Fruit fly (Drosophila melanogaster) whole organism, embryonic: ENCODE data around the gene CG7907.

Source experiments
- Atf-2 ChIP-seq: fragments of 200-800 bp; sonication (Bioruptor generic); optimal IDR thresholded peaks from 2 replicates; lab custom pipeline; 2016; ENCODE audit warnings: missing biosample characterization, missing genetic modification characterization
- CG10321 ChIP-seq: fragments of 200-800 bp; sonication (Bioruptor generic); IDR thresholded peaks from 2 replicates; pipeline ENCODE4 v1.3.6; 2022; ENCODE audit warnings: missing biosample characterization, missing genetic modification characterization
- CG10565 ChIP-seq: fragments of 200-800 bp; sonication (Bioruptor generic); optimal IDR thresholded peaks from 3 replicates; lab custom pipeline; 2016; ENCODE audit warnings: missing biosample characterization, mild to moderate bottlenecking, missing genetic modification characterization
- CG10654 ChIP-seq: fragments of 200-800 bp; sonication (Bioruptor generic); optimal IDR thresholded peaks from 2 replicates; lab custom pipeline; 2016; ENCODE audit warnings: missing biosample characterization, missing genetic modification characterization
- CG11093 ChIP-seq: fragments of 200-800 bp; sonication (Bioruptor generic); IDR thresholded peaks from 3 replicates; pipeline ENCODE4 v1.3.6; 2022; ENCODE audit warnings: missing biosample characterization, missing genetic modification characterization
- CG12071 ChIP-seq: fragments of 200-800 bp; sonication (Bioruptor generic); optimal IDR thresholded peaks from 3 replicates; lab custom pipeline; 2018; ENCODE audit warnings: missing biosample characterization, mild to moderate bottlenecking, missing genetic modification characterization
- CG12104 ChIP-seq: fragments of 200-800 bp; sonication (Bioruptor generic); optimal IDR thresholded peaks from 3 replicates; lab custom pipeline; 2016; ENCODE audit warnings: missing biosample characterization, missing genetic modification characterization
- CG12299 ChIP-seq: fragments of 200-800 bp; sonication (Bioruptor generic); optimal IDR thresholded peaks from 2 replicates; lab custom pipeline; 2018; ENCODE audit warnings: missing biosample characterization, mild to moderate bottlenecking, missing genetic modification characterization
- CG13894 ChIP-seq: fragments of 200-800 bp; sonication (Bioruptor generic); optimal IDR thresholded peaks from 3 replicates; lab custom pipeline; 2018; ENCODE audit warnings: missing biosample characterization, mild to moderate bottlenecking, missing genetic modification characterization, moderate library complexity
- CG14860 ChIP-seq: fragments of 200-800 bp; sonication (Bioruptor generic); IDR thresholded peaks from 3 replicates; pipeline ENCODE4 v1.3.6; 2022; ENCODE audit warnings: missing biosample characterization, missing genetic modification characterization; ENCODE audit not compliant: partially characterized antibody
- CG18262 ChIP-seq: fragments of 200-800 bp; optimal IDR thresholded peaks from 3 replicates; lab custom pipeline; 2019; ENCODE audit warnings: missing biosample characterization, mild to moderate bottlenecking, missing genetic modification characterization, moderate library complexity
- CG2875 ChIP-seq: fragments of 200-800 bp; sonication (Bioruptor generic); optimal IDR thresholded peaks from 2 replicates; lab custom pipeline; 2017; ENCODE audit warnings: missing biosample characterization, mild to moderate bottlenecking, missing genetic modification characterization, missing genetic modification reagents
- CG32772 ChIP-seq: fragments of 200-800 bp; sonication (Bioruptor generic); IDR thresholded peaks from 2 replicates; pipeline ENCODE4 v1.3.6; 2022; ENCODE audit warnings: missing biosample characterization, missing genetic modification characterization
- CG34376 ChIP-seq: fragments of 200-800 bp; sonication (Bioruptor generic); optimal IDR thresholded peaks from 2 replicates; lab custom pipeline; 2018; ENCODE audit warnings: missing biosample characterization, mild to moderate bottlenecking, missing genetic modification characterization
- CG6791 ChIP-seq: fragments of 200-800 bp; sonication (Bioruptor generic); IDR thresholded peaks from 3 replicates; pipeline ENCODE4 v1.3.6; 2022; ENCODE audit warnings: missing biosample characterization, missing genetic modification characterization; ENCODE audit not compliant: partially characterized antibody
- CG6813 ChIP-seq: fragments of 200-800 bp; sonication (Bioruptor generic); optimal IDR thresholded peaks from 2 replicates; lab custom pipeline; 2017; ENCODE audit warnings: missing biosample characterization, missing genetic modification characterization, mild to moderate bottlenecking, moderate library complexity, missing genetic modification reagents
- CG8089 ChIP-seq: fragments of 200-800 bp; sonication (Bioruptor generic); optimal IDR thresholded peaks from 3 replicates; lab custom pipeline; 2016; ENCODE audit warnings: missing biosample characterization, missing genetic modification characterization
- CG8359 ChIP-seq: fragments of 200-800 bp; sonication (Bioruptor generic); optimal IDR thresholded peaks from 2 replicates; lab custom pipeline; 2017; ENCODE audit warnings: missing biosample characterization, mild to moderate bottlenecking, missing genetic modification characterization, borderline replicate concordance
- CG9437 ChIP-seq: fragments of 200-800 bp; sonication (Bioruptor generic); optimal IDR thresholded peaks from 2 replicates; lab custom pipeline; 2018; ENCODE audit warnings: missing biosample characterization, mild to moderate bottlenecking, missing genetic modification characterization
- D19B ChIP-seq: fragments of 200-800 bp; sonication (Bioruptor generic); optimal IDR thresholded peaks from 2 replicates; lab custom pipeline; 2017; ENCODE audit warnings: missing biosample characterization, mild to moderate bottlenecking, missing genetic modification characterization
- Elba2 ChIP-seq: fragments of 200-800 bp; sonication (Bioruptor generic); optimal IDR thresholded peaks from 3 replicates; lab custom pipeline; 2016; ENCODE audit warnings: missing biosample characterization, missing genetic modification characterization
- H15 ChIP-seq: fragments of 200-800 bp; sonication (Bioruptor generic); IDR thresholded peaks from 3 replicates; pipeline ENCODE4 v1.3.6; 2022; ENCODE audit warnings: missing biosample characterization, missing genetic modification characterization
- HmgD ChIP-seq: fragments of 200-800 bp; sonication (Bioruptor generic); optimal IDR thresholded peaks from 3 replicates; lab custom pipeline; 2016; ENCODE audit warnings: missing biosample characterization, missing genetic modification characterization
- Hr39 ChIP-seq: fragments of >200 bp; optimal IDR thresholded peaks from 2 replicates; lab custom pipeline; 2017
- Kr ChIP-seq: fragments of 200-800 bp; sonication (Bioruptor generic); optimal IDR thresholded peaks from 2 replicates; lab custom pipeline; 2017; ENCODE audit warnings: missing biosample characterization, mild to moderate bottlenecking, missing genetic modification characterization
- Med ChIP-seq: fragments of 200-800 bp; sonication (Bioruptor generic); peaks from one replicate; lab custom pipeline; 2016; ENCODE audit warnings: missing biosample characterization, missing genetic modification characterization, mild to moderate bottlenecking, inconsistent platforms, moderate library complexity
- NC2β ChIP-seq: fragments of 200-800 bp; sonication (Bioruptor generic); optimal IDR thresholded peaks from 2 replicates; lab custom pipeline; 2016; ENCODE audit warnings: missing biosample characterization, missing genetic modification characterization
- PHDP ChIP-seq: fragments of 200-800 bp; sonication (Bioruptor generic); optimal IDR thresholded peaks from 3 replicates; lab custom pipeline; 2018; ENCODE audit warnings: missing biosample characterization, mild to moderate bottlenecking, missing genetic modification characterization, moderate library complexity
- Sin3A ChIP-seq: fragments of >200 bp; optimal IDR thresholded peaks from 2 replicates; lab custom pipeline; 2018
- Six4 ChIP-seq: fragments of 200-800 bp; sonication (Bioruptor generic); optimal IDR thresholded peaks from 2 replicates; lab custom pipeline; 2016; ENCODE audit warnings: missing biosample characterization, missing genetic modification characterization
- Xrp1 ChIP-seq: fragments of 200-800 bp; sonication (Bioruptor generic); IDR thresholded peaks from 2 replicates; pipeline ENCODE4 v1.3.6; 2022; ENCODE audit warnings: missing biosample characterization, missing genetic modification characterization
- abd-A ChIP-seq: fragments of 200-800 bp; sonication (Bioruptor generic); optimal IDR thresholded peaks from 3 replicates; lab custom pipeline; 2019; ENCODE audit warnings: missing biosample characterization, mild to moderate bottlenecking, missing genetic modification characterization, moderate library complexity
- az2 ChIP-seq: fragments of 200-800 bp; sonication (Bioruptor generic); optimal IDR thresholded peaks from 3 replicates; lab custom pipeline; 2016; ENCODE audit warnings: missing biosample characterization, missing genetic modification characterization
- caup ChIP-seq: fragments of 200-800 bp; sonication (Bioruptor generic); optimal IDR thresholded peaks from 3 replicates; lab custom pipeline; 2017; ENCODE audit warnings: missing biosample characterization, mild to moderate bottlenecking, missing genetic modification characterization, moderate library complexity; ENCODE audit not compliant: severe bottlenecking
- corto ChIP-seq: fragments of 200-800 bp; sonication (Bioruptor generic); optimal IDR thresholded peaks from 2 replicates; lab custom pipeline; 2016; ENCODE audit warnings: missing biosample characterization, mild to moderate bottlenecking, missing genetic modification characterization, moderate library complexity
- dmrt11E ChIP-seq: fragments of 200-800 bp; sonication (Bioruptor generic); optimal IDR thresholded peaks from 3 replicates; lab custom pipeline; 2018; ENCODE audit warnings: missing biosample characterization, mild to moderate bottlenecking, missing genetic modification characterization, moderate library complexity
- dysf ChIP-seq: fragments of 200-800 bp; sonication (Bioruptor generic); IDR thresholded peaks from 3 replicates; pipeline ENCODE4 v1.3.6; 2022; ENCODE audit warnings: missing biosample characterization, missing genetic modification characterization
- ems ChIP-seq: fragments of 200-800 bp; sonication (Bioruptor generic); optimal IDR thresholded peaks from 3 replicates; lab custom pipeline; 2016; ENCODE audit warnings: missing biosample characterization, missing genetic modification characterization
- gcm2 ChIP-seq: fragments of 200-800 bp; sonication (Bioruptor generic); optimal IDR thresholded peaks from 2 replicates; lab custom pipeline; 2016; ENCODE audit warnings: missing biosample characterization, missing genetic modification characterization
- gsb-n ChIP-seq: fragments of 200-800 bp; sonication (Bioruptor generic); optimal IDR thresholded peaks from 3 replicates; lab custom pipeline; 2018; ENCODE audit warnings: missing biosample characterization, mild to moderate bottlenecking, missing genetic modification characterization
- her ChIP-seq: fragments of 200-800 bp; sonication (Bioruptor generic); optimal IDR thresholded peaks from 2 replicates; lab custom pipeline; 2016; ENCODE audit warnings: missing biosample characterization, missing genetic modification characterization
- klu ChIP-seq: fragments of 200-800 bp; sonication (Bioruptor generic); IDR thresholded peaks from 2 replicates; pipeline ENCODE4 v1.3.6; 2022; ENCODE audit warnings: missing biosample characterization, missing genetic modification characterization
- org-1 ChIP-seq: fragments of 200-800 bp; sonication (Bioruptor generic); optimal IDR thresholded peaks from 2 replicates; lab custom pipeline; 2017; ENCODE audit warnings: missing biosample characterization, missing genetic modification characterization
- pzg ChIP-seq: fragments of 200-800 bp; sonication (Bioruptor generic); optimal IDR thresholded peaks from 3 replicates; lab custom pipeline; 2018; ENCODE audit warnings: missing biosample characterization, mild to moderate bottlenecking, missing genetic modification characterization, moderate library complexity
- shn ChIP-seq: fragments of 200-800 bp; sonication (Bioruptor generic); optimal IDR thresholded peaks from 3 replicates; lab custom pipeline; 2016; ENCODE audit warnings: missing biosample characterization, missing genetic modification characterization
- sima ChIP-seq: fragments of 200-800 bp; sonication (Bioruptor generic); optimal IDR thresholded peaks from 2 replicates; lab custom pipeline; 2016; ENCODE audit warnings: missing biosample characterization, missing genetic modification characterization
- sisA ChIP-seq: fragments of 200-800 bp; sonication (Bioruptor generic); IDR thresholded peaks from 2 replicates; pipeline ENCODE4 v1.3.6; 2022; ENCODE audit warnings: missing biosample characterization, missing genetic modification characterization
- slbo ChIP-seq: fragments of 200-800 bp; sonication (Bioruptor generic); IDR thresholded peaks from 2 replicates; pipeline ENCODE4 v1.3.6; 2022; ENCODE audit warnings: missing biosample characterization, missing genetic modification characterization
- slp2 ChIP-seq: fragments of 200-800 bp; sonication (Bioruptor generic); optimal IDR thresholded peaks from 2 replicates; lab custom pipeline; 2016; ENCODE audit warnings: missing biosample characterization, missing genetic modification characterization
- so ChIP-seq: fragments of 200-800 bp; sonication (Bioruptor generic); IDR thresholded peaks from 3 replicates; pipeline ENCODE4 v1.3.6; 2022; ENCODE audit warnings: missing biosample characterization, missing genetic modification characterization
- sqz ChIP-seq: fragments of 200-800 bp; sonication (Bioruptor generic); optimal IDR thresholded peaks from 3 replicates; lab custom pipeline; 2018; ENCODE audit warnings: missing biosample characterization, mild to moderate bottlenecking, missing genetic modification characterization
- sr ChIP-seq: fragments of 200-800 bp; sonication (Bioruptor generic); IDR thresholded peaks from 3 replicates; pipeline ENCODE4 v1.3.6; 2022; ENCODE audit warnings: missing biosample characterization, missing genetic modification characterization
- yki ChIP-seq: fragments of >200 bp; optimal IDR thresholded peaks from 3 replicates; lab custom pipeline; 2018

CG7907 gene

DNA sequence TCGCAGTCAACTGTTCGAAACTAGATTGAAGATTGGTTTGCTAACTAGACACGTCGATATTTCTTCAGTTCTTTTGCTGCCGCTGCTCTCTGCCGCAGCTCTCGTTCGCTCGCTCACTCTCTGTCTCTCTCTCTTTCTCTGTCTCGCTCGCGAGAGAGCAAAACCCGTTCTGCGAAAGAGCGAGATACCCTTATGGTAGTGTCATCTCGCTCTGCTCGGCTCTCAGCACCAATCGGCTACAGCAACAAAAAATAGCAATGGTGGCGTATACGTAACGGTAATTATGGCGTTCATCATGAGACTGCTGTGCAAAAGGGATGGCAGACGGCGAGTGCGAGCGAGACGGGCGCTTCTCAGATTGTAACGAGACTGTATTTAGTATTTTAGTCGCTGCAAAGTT lies 42.8 kb downstream of the CG7907 start, which contains the start of gene lbe (continued):
- no peak for TF ChIP-seq slbo (GFP tag; lab: Robert Waterston, UW)
- TF ChIP-seq CG12299 (tag; lab: Kevin White, UChicago) = no peak
- TF ChIP-seq gcm2 (GFP tag; lab: Kevin White, UChicago) = no peak
- no peak for TF ChIP-seq az2 (GFP tag; lab: Kevin White, UChicago)
- TF ChIP-seq CG18262 (tag; lab: Kevin White, UChicago) = no peak
- no peak for TF ChIP-seq shn (GFP tag; lab: Kevin White, UChicago)
- TF ChIP-seq CG11093 (GFP tag; lab: Robert Waterston, UW) = no peak
- no peak for TF ChIP-seq Kr (GFP tag; lab: Kevin White, UChicago)
- no peak for TF ChIP-seq dmrt11E (tag; lab: Kevin White, UChicago)
- TF ChIP-seq org-1 (GFP tag; lab: Kevin White, UChicago) = no peak
- peak; percentile 25 for TF ChIP-seq HmgD (GFP tag; lab: Kevin White, UChicago)
- no peak for TF ChIP-seq pzg
- no peak for TF ChIP-seq corto (GFP tag; lab: Kevin White, UChicago)
- TF ChIP-seq CG14860 = peak; percentile 57; the same call in 2 of the 3 replicates
- TF ChIP-seq Med (GFP tag; lab: Kevin White, UChicago) = peak; percentile 65
- TF ChIP-seq CG8359 (GFP tag; lab: Kevin White, UChicago) = peak; percentile 51
- TF ChIP-seq Six4 (GFP tag; lab: Kevin White, UChicago) = no peak
- TF ChIP-seq sisA (GFP tag; lab: Robert Waterston, UW) = no peak
- TF ChIP-seq Sin3A = no peak
- no peak for TF ChIP-seq CG10654 (GFP tag; lab: Kevin White, UChicago)
- TF ChIP-seq klu (GFP tag; lab: Robert Waterston, UW) = no peak
- TF ChIP-seq caup (GFP tag; lab: Kevin White, UChicago) = no peak
- no peak for TF ChIP-seq H15
- no peak for TF ChIP-seq PHDP (tag; lab: Kevin White, UChicago)
- TF ChIP-seq CG8089 = no peak
- TF ChIP-seq Hr39 (lab: Kevin White, UChicago) = no peak
- peak; percentile 81 for TF ChIP-seq yki
- TF ChIP-seq CG10565 = no peak
- TF ChIP-seq Elba2 (GFP tag; lab: Kevin White, UChicago) = no peak
- peak; percentile 96 for TF ChIP-seq abd-A (tag; lab: Kevin White, UChicago)
- TF ChIP-seq CG2875 (GFP tag; lab: Kevin White, UChicago) = no peak
- peak; percentile 6 for TF ChIP-seq CG12071 (GFP tag; lab: Kevin White, UChicago)
- no peak for TF ChIP-seq slp2 (GFP tag; lab: Kevin White, UChicago)
- TF ChIP-seq gsb-n (tag; lab: Kevin White, UChicago) = peak; percentile 88
- no peak for TF ChIP-seq her (GFP tag; lab: Kevin White, UChicago)
- TF ChIP-seq CG10321 (GFP tag; lab: Robert Waterston, UW) = peak; percentile 97
- no peak for TF ChIP-seq CG32772 (GFP tag; lab: Robert Waterston, UW)
- no peak for TF ChIP-seq Atf-2 (GFP tag; lab: Kevin White, UChicago)
- no peak for TF ChIP-seq CG6813
- TF ChIP-seq dysf (GFP tag; lab: Robert Waterston, UW) = no peak
- TF ChIP-seq sqz (GFP tag; lab: Kevin White, UChicago) = peak; percentile 75
- TF ChIP-seq sr (GFP tag; lab: Robert Waterston, UW) = no peak
- no peak for TF ChIP-seq ems (GFP tag; lab: Kevin White, UChicago)
- TF ChIP-seq Xrp1 = no peak
- TF ChIP-seq CG12104 (GFP tag; lab: Kevin White, UChicago) = no peak
- peak; percentile 26 for TF ChIP-seq CG9437 (GFP tag; lab: Kevin White, UChicago)
- no peak for TF ChIP-seq D19B
- no peak for TF ChIP-seq CG13894 (tag; lab: Kevin White, UChicago)
- no peak for TF ChIP-seq so (GFP tag; lab: Robert Waterston, UW)
- no peak for TF ChIP-seq sima (GFP tag; lab: Kevin White, UChicago)
- no peak for TF ChIP-seq CG34376 (GFP tag; lab: Kevin White, UChicago)
- peak; percentile 72; the same call in 2 of the 3 replicates for TF ChIP-seq CG6791 (GFP tag; lab: Robert Waterston, UW)
- TF ChIP-seq NC2β (GFP tag; lab: Kevin White, UChicago) = no peak
